Worm (Caenorhabditis elegans) whole organism, L4/young adult: ENCODE data around the gene K06H6.4.

Experiments used
- W03F9.2 ChIP-seq: fragments of 150-350 bp; optimal IDR thresholded peaks from 2 replicates; lab custom pipeline; 2014; ENCODE audit warnings: missing biosample characterization, missing genetic modification characterization
- dao-5 ChIP-seq: sonication (generic microtip); optimal IDR thresholded peaks from 2 replicates; lab custom pipeline; 2016; ENCODE audit warnings: missing genotype, missing genetic modification characterization, moderate library complexity, missing compliant biosample characterization
- him-1 ChIP-seq: sonication (generic microtip); optimal IDR thresholded peaks from 2 replicates; lab custom pipeline; 2016; ENCODE audit warnings: missing genotype, missing genetic modification reagents, missing genetic modification characterization, missing compliant biosample characterization

K06H6.4 gene

ce11 chrV:568105-568504 lies 11.0 kb upstream of the K06H6.4 start, which contains the start of gene sri-72:
TSS of gene sri-72 (minus strand) at chrV:568205.
- no peak for TF ChIP-seq him-1
- TF ChIP-seq dao-5 (tag; lab: Kevin White, UChicago): no peak
- TF ChIP-seq W03F9.2 (tag; lab: Kevin White, UChicago): no peak

ce11 chrV:574639-575038 lies 4.4 kb upstream of the K06H6.4 start, which contains the start of gene C14C6.13:
TSS of gene C14C6.13 (minus strand) at chrV:574739.
- no peak for TF ChIP-seq him-1

- TF ChIP-seq W03F9.2 (tag; lab: Kevin White, UChicago) (no peak), dao-5 (tag; lab: Kevin White, UChicago) (no peak), him-1 (no peak)
These were observed 3.0 kb upstream of the K06H6.4 start, which contains the start of gene K06H6.5 for ce11 chrV:576070-576469. TSS of gene K06H6.5 (plus strand) at chrV:576370.

ce11 chrV:576918-577317 lies 2.2 kb upstream of the K06H6.4 start:
- TF ChIP-seq him-1: no peak
- no peak for TF ChIP-seq W03F9.2 (tag; lab: Kevin White, UChicago)
- no peak for TF ChIP-seq dao-5 (tag; lab: Kevin White, UChicago)

ce11 chrV:581616-582015 lies 2.5 kb downstream of the K06H6.4 start, which contains the start of gene nstp-7:
TSS of gene nstp-7 (plus strand) at chrV:581916.
- TF ChIP-seq dao-5 (tag; lab: Kevin White, UChicago) (no peak), W03F9.2 (tag; lab: Kevin White, UChicago) (no peak), him-1 (no peak)

- TF ChIP-seq dao-5 (tag; lab: Kevin White, UChicago): no peak
- no peak for TF ChIP-seq W03F9.2 (tag; lab: Kevin White, UChicago)
- no peak for TF ChIP-seq him-1
These were observed 6.4 kb downstream of the K06H6.4 start, which contains the start of gene K06H6.2 for ce11 chrV:585472-585871. TSS of gene K06H6.2 (plus strand) at chrV:585772.

ce11 chrV:587818-588217 lies 8.7 kb downstream of the K06H6.4 start, which contains the start of gene K06H6.1:
TSS of gene K06H6.1 (plus strand) at chrV:588118.
- no peak for TF ChIP-seq dao-5 (tag; lab: Kevin White, UChicago)
- no peak for TF ChIP-seq him-1
- no peak for TF ChIP-seq W03F9.2 (tag; lab: Kevin White, UChicago)

- TF ChIP-seq dao-5 (tag; lab: Kevin White, UChicago) (no peak), W03F9.2 (tag; lab: Kevin White, UChicago) (no peak)
These were observed 11.1 kb downstream of the K06H6.4 start, which contains the start of gene ZK488.6 for ce11 chrV:590182-590581. TSS of gene ZK488.6 (plus strand) at chrV:590482.

ce11 chrV:592959-593358 lies 13.9 kb downstream of the K06H6.4 start, which contains the start of gene ZK488.5:
TSS of gene ZK488.5 (plus strand) at chrV:593259.
- no peak for TF ChIP-seq W03F9.2 (tag; lab: Kevin White, UChicago)
- no peak for TF ChIP-seq dao-5 (tag; lab: Kevin White, UChicago)
- no peak for TF ChIP-seq him-1

ce11 chrV:596923-597322 lies 17.8 kb downstream of the K06H6.4 start:
- TF ChIP-seq dao-5 (tag; lab: Kevin White, UChicago): no peak
- no peak for TF ChIP-seq him-1
- no peak for TF ChIP-seq W03F9.2 (tag; lab: Kevin White, UChicago)

- TF ChIP-seq W03F9.2 (tag; lab: Kevin White, UChicago) (no peak), dao-5 (tag; lab: Kevin White, UChicago) (no peak), him-1 (no peak)
These were observed 18.7 kb downstream of the K06H6.4 start for ce11 chrV:597823-598222.

ce11 chrV:598626-599025 lies 19.5 kb downstream of the K06H6.4 start:
- TF ChIP-seq W03F9.2 (tag; lab: Kevin White, UChicago) (no peak), dao-5 (tag; lab: Kevin White, UChicago) (no peak), him-1 (no peak)

ce11 chrV:599783-600182 lies 20.7 kb downstream of the K06H6.4 start:
- TF ChIP-seq dao-5 (tag; lab: Kevin White, UChicago): no peak
- no peak for TF ChIP-seq W03F9.2 (tag; lab: Kevin White, UChicago)
- TF ChIP-seq him-1: no peak

ce11 chrV:600231-600630 lies 21.2 kb downstream of the K06H6.4 start, which contains the start of gene nhr-251:
TSS of gene nhr-251 (plus strand) at chrV:600531.
- TF ChIP-seq him-1 (no peak), W03F9.2 (tag; lab: Kevin White, UChicago) (no peak), dao-5 (tag; lab: Kevin White, UChicago) (no peak)

ce11 chrV:604105-604504 lies 25.0 kb downstream of the K06H6.4 start, which contains the start of gene srlf-37:
TSS of gene srlf-37 (minus strand) at chrV:604205.
- no peak for TF ChIP-seq him-1
- no peak for TF ChIP-seq W03F9.2 (tag; lab: Kevin White, UChicago)
